Worm (Caenorhabditis elegans) whole organism, midembryonic: Measurements from ENCODE around the gene alg-4.

ENCODE experiments used
- flt-1 ChIP-seq: fragments of 200-800 bp; sonication (Bioruptor generic); IDR thresholded peaks from 2 replicates; pipeline ENCODE4 v1.3.6; 2022; ENCODE audit warnings: missing genetic modification characterization, missing compliant biosample characterization
- klf-2 ChIP-seq: fragments of 200-800 bp; sonication (Bioruptor generic); conservative IDR thresholded peaks from 2 replicates; pipeline ENCODE4 v1.3.6; 2022; ENCODE audit warnings: missing genetic modification reagents, missing genetic modification characterization, missing compliant biosample characterization
- tab-1 ChIP-seq: fragments of 200-800 bp; sonication (Bioruptor generic); IDR thresholded peaks from 2 replicates; pipeline ENCODE4 v1.3.6; 2022; ENCODE audit warnings: missing genetic modification characterization, missing compliant biosample characterization
- ztf-23 ChIP-seq: fragments of 200-800 bp; sonication (Bioruptor generic); IDR thresholded peaks from 2 replicates; pipeline ENCODE4 v1.3.6; 2022; ENCODE audit warnings: missing genetic modification reagents, missing genetic modification characterization, missing compliant biosample characterization

- TF ChIP-seq tab-1 (GFP tag; lab: Robert Waterston, UW) (no peak), flt-1 (GFP tag; lab: Robert Waterston, UW) (no peak), klf-2 (GFP tag; lab: Robert Waterston, UW) (no peak), ztf-23 (GFP tag; lab: Robert Waterston, UW) (no peak)
These were observed 35.4 kb upstream of the alg-4 start, which contains the start of gene ttr-3 for ce11 chrIII:9926650-9927049.
